Fruit fly (Drosophila melanogaster) whole organism, embryonic: ENCODE measurements around the gene Tsen34.

Experiments
- Ada2b ChIP-seq: fragments of 200-800 bp; sonication (Bioruptor generic); IDR thresholded peaks from 2 replicates; pipeline ENCODE4 v1.3.6; 2022; ENCODE audit warnings: missing biosample characterization, missing genetic modification characterization
- Awh ChIP-seq: fragments of 200-800 bp; sonication (Bioruptor generic); IDR thresholded peaks from 2 replicates; pipeline ENCODE4, ENCODE4 v1.3.6; 2022; ENCODE audit warnings: missing biosample characterization, missing genetic modification characterization
- Blimp-1 ChIP-seq: fragments of 200-800 bp; sonication (Bioruptor generic); optimal IDR thresholded peaks from 3 replicates; lab custom pipeline; 2018; ENCODE audit warnings: missing biosample characterization, missing genetic modification characterization, mild to moderate bottlenecking, moderate library complexity, missing genetic modification reagents
- BtbVII ChIP-seq: fragments of 200-800 bp; sonication (Bioruptor generic); optimal IDR thresholded peaks from 3 replicates; lab custom pipeline; 2017; ENCODE audit warnings: missing biosample characterization, mild to moderate bottlenecking, missing genetic modification characterization
- CG10147 ChIP-seq: fragments of 200-800 bp; sonication (Bioruptor generic); optimal IDR thresholded peaks from 2 replicates; lab custom pipeline; 2019; ENCODE audit warnings: missing biosample characterization, mild to moderate bottlenecking, missing genetic modification characterization, moderate library complexity
- CG10431 ChIP-seq: fragments of 200-800 bp; sonication (Bioruptor generic); optimal IDR thresholded peaks from 3 replicates; lab custom pipeline; 2018; ENCODE audit warnings: missing biosample characterization, mild to moderate bottlenecking, missing genetic modification characterization
- CG10654 ChIP-seq: fragments of 200-800 bp; sonication (Bioruptor generic); optimal IDR thresholded peaks from 2 replicates; lab custom pipeline; 2016; ENCODE audit warnings: missing biosample characterization, missing genetic modification characterization
- CG11456 ChIP-seq: fragments of 200-800 bp; sonication (Bioruptor generic); IDR thresholded peaks from 3 replicates; pipeline ENCODE4 v1.3.6; 2022; ENCODE audit warnings: missing biosample characterization, missing genetic modification characterization
- CG11723 ChIP-seq: fragments of 200-800 bp; sonication (Bioruptor generic); optimal IDR thresholded peaks from 2 replicates; lab custom pipeline; 2017; ENCODE audit warnings: missing biosample characterization, mild to moderate bottlenecking, missing genetic modification characterization
- CG12219 ChIP-seq: fragments of 200-800 bp; sonication (Bioruptor generic); optimal IDR thresholded peaks from 3 replicates; lab custom pipeline; 2018; ENCODE audit warnings: missing biosample characterization, mild to moderate bottlenecking, missing genetic modification characterization
- CG1233 ChIP-seq: fragments of 200-800 bp; sonication (Bioruptor generic); optimal IDR thresholded peaks from 4 replicates; lab custom pipeline; 2018; ENCODE audit warnings: missing biosample characterization, mild to moderate bottlenecking, missing genetic modification characterization
- CG13424 ChIP-seq: fragments of 200-800 bp; sonication (Bioruptor generic); optimal IDR thresholded peaks from 2 replicates; lab custom pipeline; 2019; ENCODE audit warnings: missing biosample characterization, mild to moderate bottlenecking, missing genetic modification characterization, moderate library complexity
- CG13775 ChIP-seq: fragments of 200-800 bp; sonication (Bioruptor generic); optimal IDR thresholded peaks from 3 replicates; lab custom pipeline; 2017; ENCODE audit warnings: missing biosample characterization, mild to moderate bottlenecking, missing genetic modification characterization
- CG1529 ChIP-seq: fragments of 200-800 bp; sonication (Bioruptor generic); optimal IDR thresholded peaks from 3 replicates; lab custom pipeline; 2018; ENCODE audit warnings: missing biosample characterization, missing genetic modification characterization
- CG15479 ChIP-seq: fragments of 200-800 bp; sonication (Bioruptor generic); optimal IDR thresholded peaks from 3 replicates; lab custom pipeline; 2019; ENCODE audit warnings: missing biosample characterization, mild to moderate bottlenecking, missing genetic modification characterization, moderate library complexity
- CG1647 ChIP-seq: fragments of 200-800 bp; sonication (Bioruptor generic); optimal IDR thresholded peaks from 3 replicates; lab custom pipeline; 2016; ENCODE audit warnings: missing biosample characterization, missing genetic modification characterization
- CG18476 ChIP-seq: fragments of 200-800 bp; sonication (Bioruptor generic); optimal IDR thresholded peaks from 2 replicates; lab custom pipeline; 2016; ENCODE audit warnings: missing biosample characterization, mild to moderate bottlenecking, missing genetic modification characterization
- CG2116 ChIP-seq: fragments of 200-800 bp; sonication (Bioruptor generic); optimal IDR thresholded peaks from 3 replicates; lab custom pipeline; 2018; ENCODE audit warnings: missing biosample characterization, mild to moderate bottlenecking, missing genetic modification characterization
- CG3065 ChIP-seq: fragments of 200-800 bp; sonication (Bioruptor generic); optimal IDR thresholded peaks from 2 replicates; lab custom pipeline; 2016; ENCODE audit warnings: missing biosample characterization, missing genetic modification characterization
- CG3281 ChIP-seq: fragments of 200-800 bp; sonication (Bioruptor generic); optimal IDR thresholded peaks from 3 replicates; lab custom pipeline; 2017; ENCODE audit warnings: missing biosample characterization, mild to moderate bottlenecking, missing genetic modification characterization
- CG33557 ChIP-seq: fragments of 200-800 bp; sonication (Bioruptor generic); optimal IDR thresholded peaks from 2 replicates; lab custom pipeline; 2019; ENCODE audit warnings: missing biosample characterization, mild to moderate bottlenecking, missing genetic modification characterization, moderate library complexity
- CG7556 ChIP-seq: fragments of 200-800 bp; sonication (Bioruptor generic); optimal IDR thresholded peaks from 2 replicates; lab custom pipeline; 2017; ENCODE audit warnings: missing biosample characterization, mild to moderate bottlenecking, missing genetic modification characterization
- CG7987 ChIP-seq: fragments of 200-800 bp; sonication (Bioruptor generic); optimal IDR thresholded peaks from 2 replicates; lab custom pipeline; 2018; ENCODE audit warnings: missing biosample characterization, mild to moderate bottlenecking, missing genetic modification characterization, moderate library complexity
- CG8281 ChIP-seq: fragments of 200-800 bp; sonication (Bioruptor generic); optimal IDR thresholded peaks from 2 replicates; lab custom pipeline; 2018; ENCODE audit warnings: missing biosample characterization, mild to moderate bottlenecking, missing genetic modification characterization, moderate library complexity
- CG9932 ChIP-seq: fragments of 200-800 bp; sonication (Bioruptor generic); IDR thresholded peaks from 2 replicates; pipeline ENCODE4 v1.3.6; 2022; ENCODE audit warnings: missing biosample characterization, missing genetic modification characterization
- Kr ChIP-seq: fragments of 200-800 bp; sonication (Bioruptor generic); optimal IDR thresholded peaks from 2 replicates; lab custom pipeline; 2017; ENCODE audit warnings: missing biosample characterization, mild to moderate bottlenecking, missing genetic modification characterization
- Meics ChIP-seq: fragments of 200-800 bp; sonication (Bioruptor generic); optimal IDR thresholded peaks from 2 replicates; lab custom pipeline; 2017; ENCODE audit warnings: missing biosample characterization, mild to moderate bottlenecking, missing genetic modification characterization
- Six4 ChIP-seq: fragments of 200-800 bp; sonication (Bioruptor generic); optimal IDR thresholded peaks from 2 replicates; lab custom pipeline; 2016; ENCODE audit warnings: missing biosample characterization, missing genetic modification characterization
- Sox102F ChIP-seq: fragments of 200-800 bp; sonication (Bioruptor generic); optimal IDR thresholded peaks from 2 replicates; lab custom pipeline; 2018; ENCODE audit warnings: missing biosample characterization, mild to moderate bottlenecking, missing genetic modification characterization, moderate library complexity
- Vsx1 ChIP-seq: fragments of 200-800 bp; sonication (Bioruptor generic); optimal IDR thresholded peaks from 2 replicates; lab custom pipeline; 2017; ENCODE audit warnings: missing biosample characterization, mild to moderate bottlenecking, missing genetic modification characterization, missing genetic modification reagents
- ara ChIP-seq: fragments of 200-800 bp; sonication (Bioruptor generic); IDR thresholded peaks from 2 replicates; pipeline ENCODE4 v1.3.6; 2022; ENCODE audit warnings: missing biosample characterization, missing genetic modification characterization
- btn ChIP-seq: fragments of 200-800 bp; sonication (Bioruptor generic); optimal IDR thresholded peaks from 2 replicates; lab custom pipeline; 2016; ENCODE audit warnings: missing biosample characterization, missing genetic modification characterization
- chif ChIP-seq, 2 experiments: fragments of 200-800 bp; sonication (Bioruptor generic); optimal IDR thresholded peaks; 3 replicates each; lab custom pipeline; 2016; ENCODE audit warnings: missing biosample characterization in 2 of 2, missing genetic modification characterization in 2 of 2
- dimm ChIP-seq: fragments of 200-800 bp; sonication (Bioruptor generic); IDR thresholded peaks from 2 replicates; pipeline ENCODE4 v1.3.6; 2022; ENCODE audit warnings: missing biosample characterization, missing genetic modification characterization
- ems ChIP-seq: fragments of 200-800 bp; sonication (Bioruptor generic); optimal IDR thresholded peaks from 3 replicates; lab custom pipeline; 2016; ENCODE audit warnings: missing biosample characterization, missing genetic modification characterization
- gem ChIP-seq: fragments of 200-800 bp; sonication (Bioruptor generic); optimal IDR thresholded peaks from 2 replicates; lab custom pipeline; 2019; ENCODE audit warnings: missing biosample characterization, mild to moderate bottlenecking, missing genetic modification characterization, moderate library complexity
- hkb ChIP-seq, 2 experiments: fragments of 200-800 bp in 1 of 2; fragments of >200 bp in 1 of 2; sonication (Bioruptor generic) in 1 of 2; IDR thresholded peaks in 1 of 2; optimal IDR thresholded peaks in 1 of 2; 2 replicates each; pipeline versions ENCODE4 v1.3.6 to Lab custom; 2017 to 2022; ENCODE audit warnings: missing biosample characterization in 1 of 2, missing genetic modification characterization in 1 of 2
- kay ChIP-seq: fragments of 200-800 bp; sonication (Bioruptor generic); optimal IDR thresholded peaks from 2 replicates; lab custom pipeline; 2016; ENCODE audit warnings: missing biosample characterization, missing genetic modification characterization
- lab ChIP-seq: fragments of 200-800 bp; sonication (Bioruptor generic); optimal IDR thresholded peaks from 3 replicates; lab custom pipeline; 2017; ENCODE audit warnings: missing biosample characterization, missing genetic modification characterization, mild to moderate bottlenecking, moderate library complexity, missing genetic modification reagents
- lov ChIP-seq, 2 experiments: fragments of 200-800 bp in 1 of 2; fragments of >200 bp in 1 of 2; sonication (Bioruptor generic) in 1 of 2; IDR thresholded peaks in 1 of 2; optimal IDR thresholded peaks in 1 of 2; 2 replicates in 1 of 2; 3 replicates in 1 of 2; pipeline versions ENCODE4 v1.3.6 to Lab custom; 2017 to 2022; ENCODE audit warnings: missing biosample characterization in 1 of 2, missing genetic modification characterization in 1 of 2
- mirr ChIP-seq: fragments of 200-800 bp; sonication (Bioruptor generic); optimal IDR thresholded peaks from 3 replicates; lab custom pipeline; 2018; ENCODE audit warnings: missing biosample characterization, mild to moderate bottlenecking, missing genetic modification characterization
- onecut ChIP-seq: fragments of 200-800 bp; sonication (Bioruptor generic); IDR thresholded peaks from 2 replicates; pipeline ENCODE4 v1.3.6; 2022; ENCODE audit warnings: missing biosample characterization, missing genetic modification characterization
- org-1 ChIP-seq: fragments of 200-800 bp; sonication (Bioruptor generic); optimal IDR thresholded peaks from 2 replicates; lab custom pipeline; 2017; ENCODE audit warnings: missing biosample characterization, missing genetic modification characterization
- pan ChIP-seq, 4 experiments: fragments of >200 bp in 3 of 4; fragments of 200-800 bp in 1 of 4; sonication (Bioruptor generic) in 1 of 4; optimal IDR thresholded peaks in 3 of 4; IDR thresholded peaks in 1 of 4; 2 replicates each; pipeline versions ENCODE4 v1.3.6 to Lab custom; 2017 to 2022; ENCODE audit warnings: missing biosample characterization in 2 of 4, missing genetic modification characterization in 2 of 4, mixed read lengths in 1 of 4
- sc ChIP-seq, 3 experiments: fragments of >200 bp in 2 of 3; fragments of 200-800 bp in 1 of 3; sonication (Bioruptor generic) in 1 of 3; optimal IDR thresholded peaks; 2 replicates in 2 of 3; 3 replicates in 1 of 3; lab custom pipeline; 2017; ENCODE audit warnings: mild to moderate bottlenecking in 1 of 3, missing biosample characterization in 1 of 3, missing genetic modification characterization in 1 of 3, missing genetic modification reagents in 1 of 3
- stc ChIP-seq: fragments of 200-800 bp; sonication (Bioruptor generic); IDR thresholded peaks from 2 replicates; pipeline ENCODE4 v1.3.6; 2022; ENCODE audit warnings: missing biosample characterization, missing genetic modification characterization
- tin ChIP-seq: fragments of 200-800 bp; sonication (Bioruptor generic); optimal IDR thresholded peaks from 3 replicates; lab custom pipeline; 2016; ENCODE audit warnings: missing biosample characterization, missing genetic modification characterization
- tup ChIP-seq: fragments of 200-800 bp; sonication (Bioruptor generic); optimal IDR thresholded peaks from 2 replicates; lab custom pipeline; 2016; ENCODE audit warnings: missing biosample characterization, mild to moderate bottlenecking, missing genetic modification characterization, moderate library complexity

Gene Tsen34

DNA sequence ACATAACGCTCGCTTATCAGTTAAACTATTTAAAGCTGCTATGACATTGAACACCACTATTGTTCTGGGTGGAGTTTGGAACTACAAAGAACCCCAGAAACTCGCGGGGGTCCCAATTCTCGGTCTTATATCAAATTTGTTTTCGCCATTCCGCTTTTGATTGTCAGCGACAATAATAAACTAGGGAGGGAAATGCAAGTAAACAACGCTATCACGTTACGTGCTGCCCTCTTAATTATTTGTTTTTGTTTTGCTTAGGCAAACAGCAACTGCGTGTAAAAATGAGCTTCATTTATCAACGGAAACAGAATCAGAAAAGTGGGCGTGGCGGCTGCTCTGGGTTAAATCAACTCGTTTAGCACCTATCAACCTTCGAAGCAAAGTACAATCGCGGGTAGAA, 18.5 kb upstream of the Tsen34 start (continued):
- TF ChIP-seq CG3065 (GFP tag; lab: Kevin White, UChicago): peak; percentile 29
- no peak for TF ChIP-seq CG1647 (GFP tag; lab: Kevin White, UChicago)
- peak; percentile 45 for TF ChIP-seq CG18476 (GFP tag; lab: Kevin White, UChicago)
- peak; percentile 38 for TF ChIP-seq mirr (GFP tag; lab: Kevin White, UChicago)
- peak; percentile 15; the same call in 1 of the 2 replicates for TF ChIP-seq stc
- peak; percentile 2 for TF ChIP-seq Six4 (GFP tag; lab: Kevin White, UChicago)
- peak; percentile 14 for TF ChIP-seq CG11723 (GFP tag; lab: Kevin White, UChicago)
- TF ChIP-seq dimm (GFP tag; lab: Robert Waterston, UW): no peak
- TF ChIP-seq CG3281 (GFP tag; lab: Kevin White, UChicago): peak; percentile 5
- peak; percentile 28 for TF ChIP-seq CG10654 (GFP tag; lab: Kevin White, UChicago)
- TF ChIP-seq BtbVII: peak; percentile 8
- no peak for TF ChIP-seq sc (optimal IDR thresholded peaks at IDR 0.05; lab: Kevin White, UChicago)
- peak; percentile 49 for TF ChIP-seq sc (GFP tag; optimal IDR thresholded peaks at IDR 0.05; lab: Kevin White, UChicago)
- peak; percentile 24 for TF ChIP-seq CG12219
- TF ChIP-seq Blimp-1 (GFP tag; lab: Kevin White, UChicago): peak; percentile 20
- peak; percentile 22 for TF ChIP-seq CG2116 (GFP tag; lab: Kevin White, UChicago)
- no peak for TF ChIP-seq lov (optimal IDR thresholded peaks at IDR 0.05; lab: Kevin White, UChicago)
- TF ChIP-seq lov (GFP tag; IDR thresholded peaks at IDR 0.05; lab: Robert Waterston, UW): peak; percentile 79; the same call in 1 of the 3 replicates
- peak; percentile 31 for TF ChIP-seq Meics (GFP tag; lab: Kevin White, UChicago)
- no peak for TF ChIP-seq hkb (optimal IDR thresholded peaks at IDR 0.05; lab: Kevin White, UChicago)
- peak; percentile 54 for TF ChIP-seq hkb (GFP tag; IDR thresholded peaks at IDR 0.05; lab: Robert Waterston, UW)
- no peak for TF ChIP-seq ems (GFP tag; lab: Kevin White, UChicago)
- TF ChIP-seq org-1 (GFP tag; lab: Kevin White, UChicago): peak; percentile 32
- TF ChIP-seq CG10147 (GFP tag; lab: Kevin White, UChicago): no peak
- TF ChIP-seq chif (GFP tag; optimal IDR thresholded peaks at IDR 0.05; lab: Kevin White, UChicago): no peak
- peak; percentile 29 for TF ChIP-seq Kr (GFP tag; lab: Kevin White, UChicago)
- peak; percentile 43 for TF ChIP-seq Vsx1 (GFP tag; lab: Kevin White, UChicago)
- TF ChIP-seq CG13424 (tag; lab: Kevin White, UChicago): peak; percentile 13
- TF ChIP-seq ara (GFP tag; lab: Robert Waterston, UW): peak; percentile 64
- peak; percentile 8 for TF ChIP-seq CG13775
- peak; percentile 17 for TF ChIP-seq CG1529
- peak; percentile 47 for TF ChIP-seq CG10431
- no peak for TF ChIP-seq CG9932 (GFP tag; lab: Robert Waterston, UW)
- peak; percentile 64; the same call in 1 of the 2 replicates for TF ChIP-seq Awh (GFP tag; lab: Robert Waterston, UW)
- no peak for TF ChIP-seq pan (optimal IDR thresholded peaks at IDR 0.05; lab: Kevin White, UChicago)
- peak in 1 of 2 experiments; percentile 18 for TF ChIP-seq pan (GFP tag; optimal IDR thresholded peaks at IDR 0.05 in 1 of 2, IDR thresholded peaks at IDR 0.05 in 1 of 2)
- TF ChIP-seq CG1233 (GFP tag; lab: Kevin White, UChicago): peak; percentile 44
- no peak for TF ChIP-seq tin (GFP tag; lab: Kevin White, UChicago)
- TF ChIP-seq CG7556 (GFP tag; lab: Kevin White, UChicago): peak; percentile 37
- TF ChIP-seq tup: peak; percentile 18
- TF ChIP-seq CG7987 (GFP tag; lab: Kevin White, UChicago): peak; percentile 75
- TF ChIP-seq CG8281 (tag; lab: Kevin White, UChicago): no peak
- peak; percentile 18 for TF ChIP-seq gem
- TF ChIP-seq btn (GFP tag; lab: Kevin White, UChicago): peak; percentile 51
- TF ChIP-seq lab (GFP tag; lab: Kevin White, UChicago): peak; percentile 63
- no peak for TF ChIP-seq CG15479 (GFP tag; lab: Kevin White, UChicago)
- peak; percentile 41 for TF ChIP-seq CG33557 (GFP tag; lab: Kevin White, UChicago)
- peak; percentile 5 for TF ChIP-seq kay
- peak; percentile 48 for TF ChIP-seq onecut (GFP tag; lab: Robert Waterston, UW)
- TF ChIP-seq Ada2b (GFP tag; lab: Robert Waterston, UW): no peak
- TF ChIP-seq CG11456 (GFP tag; lab: Robert Waterston, UW): no peak
- TF ChIP-seq Sox102F (GFP tag; lab: Kevin White, UChicago): peak; percentile 34
